Worm (Caenorhabditis elegans) whole organism, L4/young adult: ENCODE data around the gene F21C10.11.

ENCODE experiments used
- W03F9.2 ChIP-seq: fragments of 150-350 bp; optimal IDR thresholded peaks from 2 replicates; lab custom pipeline; 2014; ENCODE audit warnings: missing biosample characterization, missing genetic modification characterization
- him-1 ChIP-seq: sonication (generic microtip); optimal IDR thresholded peaks from 2 replicates; lab custom pipeline; 2016; ENCODE audit warnings: missing genotype, missing genetic modification reagents, missing genetic modification characterization, missing compliant biosample characterization

DNA sequence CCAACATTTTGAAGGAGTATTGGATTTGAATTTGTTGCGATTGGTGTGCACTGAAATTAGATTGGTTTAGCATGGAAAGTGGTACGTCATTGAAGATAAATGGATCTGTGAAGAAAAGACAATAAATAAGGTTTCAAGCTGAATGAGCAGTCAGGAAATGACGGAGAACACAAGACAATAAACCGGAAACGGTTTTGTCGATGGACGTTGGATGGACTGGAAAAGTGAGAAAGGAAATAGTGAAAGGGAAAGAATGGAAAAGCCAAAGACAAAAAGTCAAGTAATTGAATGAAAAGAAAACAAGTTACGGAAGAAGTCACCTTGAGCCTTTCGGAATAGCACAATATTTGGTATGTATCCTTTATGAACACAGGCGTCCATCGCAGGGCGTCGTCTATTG lies 47.0 kb upstream of the F21C10.11 start, which contains the start of gene T27E4.7:
- TF ChIP-seq him-1 (tag; lab: Kevin White, UChicago): no peak
- TF ChIP-seq W03F9.2: no peak
